Fruit fly (Drosophila melanogaster) whole organism, embryonic: ENCODE data around the gene CG5863.

Experiments
- Asciz ChIP-seq: fragments of 200-800 bp; sonication (Bioruptor generic); optimal IDR thresholded peaks from 2 replicates; lab custom pipeline; 2017; ENCODE audit warnings: missing biosample characterization, mild to moderate bottlenecking, missing genetic modification characterization, missing genetic modification reagents
- CG10431 ChIP-seq: fragments of 200-800 bp; sonication (Bioruptor generic); optimal IDR thresholded peaks from 3 replicates; lab custom pipeline; 2018; ENCODE audit warnings: missing biosample characterization, mild to moderate bottlenecking, missing genetic modification characterization
- CG11560 ChIP-seq: fragments of 200-800 bp; sonication (Bioruptor generic); IDR thresholded peaks from 3 replicates; pipeline ENCODE4 v1.3.6; 2022; ENCODE audit warnings: missing biosample characterization, missing genetic modification characterization
- CG1832 ChIP-seq: fragments of 200-800 bp; sonication (Bioruptor generic); optimal IDR thresholded peaks from 2 replicates; lab custom pipeline; 2017; ENCODE audit warnings: missing biosample characterization, mild to moderate bottlenecking, missing genetic modification characterization, inconsistent platforms
- CG33557 ChIP-seq: fragments of 200-800 bp; sonication (Bioruptor generic); optimal IDR thresholded peaks from 2 replicates; lab custom pipeline; 2019; ENCODE audit warnings: missing biosample characterization, mild to moderate bottlenecking, missing genetic modification characterization, moderate library complexity
- CG7372 ChIP-seq: fragments of 200-800 bp; sonication (Bioruptor generic); IDR thresholded peaks from 2 replicates; pipeline ENCODE4 v1.3.6; 2022; ENCODE audit warnings: missing biosample characterization, missing genetic modification characterization
- Sox100B ChIP-seq: fragments of 200-800 bp; sonication (Bioruptor generic); optimal IDR thresholded peaks from 3 replicates; lab custom pipeline; 2018; ENCODE audit warnings: missing biosample characterization, mild to moderate bottlenecking, missing genetic modification characterization
- kni ChIP-seq: fragments of 200-800 bp; sonication (Bioruptor generic); optimal IDR thresholded peaks from 3 replicates; lab custom pipeline; 2017; ENCODE audit warnings: mild to moderate bottlenecking, missing biosample characterization, missing genetic modification reagents, missing genetic modification characterization

- no peak for TF ChIP-seq kni (GFP tag; lab: Kevin White, UChicago)
- TF ChIP-seq CG11560 (tag; lab: Robert Waterston, UW) = 0 out of 3 replicates have a peak, but pooled peaks have one; percentile 5
- TF ChIP-seq CG33557 (GFP tag; lab: Kevin White, UChicago) = no peak
- TF ChIP-seq CG10431 (GFP tag; lab: Kevin White, UChicago) = no peak
- no peak for TF ChIP-seq CG7372 (GFP tag; lab: Robert Waterston, UW)
- TF ChIP-seq CG1832 (GFP tag; lab: Kevin White, UChicago) = no peak
- no peak for TF ChIP-seq Sox100B (GFP tag; lab: Kevin White, UChicago)
- no peak for TF ChIP-seq Asciz
These were observed 31.9 kb upstream of the CG5863 start for dm6 chr3R:17379051-17379450.
